Fruit fly (Drosophila melanogaster) whole organism, adult: ENCODE results near the gene CG12605.

ENCODE experiments used
- CG11617 ChIP-seq: fragments of 200-800 bp; sonication (Bioruptor generic); optimal IDR thresholded peaks from 2 replicates; lab custom pipeline; 2017; ENCODE audit warnings: mild to moderate bottlenecking, missing biosample characterization, missing genetic modification reagents, missing genetic modification characterization
- CG12768 ChIP-seq: fragments of 200-800 bp; sonication (Bioruptor generic); optimal IDR thresholded peaks from 2 replicates; lab custom pipeline; 2017; ENCODE audit warnings: missing biosample characterization, missing genetic modification characterization, mild to moderate bottlenecking, moderate library complexity, missing genetic modification reagents
- CG14711 ChIP-seq: fragments of 200-800 bp; sonication (Bioruptor generic); optimal IDR thresholded peaks from 2 replicates; lab custom pipeline; 2018; ENCODE audit warnings: missing biosample characterization, mild to moderate bottlenecking, missing genetic modification characterization, moderate library complexity
- CG1620 ChIP-seq: fragments of 200-800 bp; sonication (Bioruptor generic); optimal IDR thresholded peaks from 2 replicates; lab custom pipeline; 2016; ENCODE audit warnings: missing biosample characterization, missing genetic modification characterization
- CG33017 ChIP-seq: fragments of 200-800 bp; sonication (Bioruptor generic); optimal IDR thresholded peaks from 2 replicates; lab custom pipeline; 2018; ENCODE audit warnings: missing biosample characterization, mild to moderate bottlenecking, missing genetic modification characterization, moderate library complexity
- CG5204 ChIP-seq: fragments of 200-800 bp; sonication (Bioruptor generic); optimal IDR thresholded peaks from 2 replicates; lab custom pipeline; 2016; ENCODE audit warnings: missing biosample characterization, missing genetic modification characterization
- CG7045 ChIP-seq: fragments of 200-800 bp; sonication (Bioruptor generic); optimal IDR thresholded peaks from 2 replicates; lab custom pipeline; 2017; ENCODE audit warnings: missing biosample characterization, mild to moderate bottlenecking, missing genetic modification characterization
- CG7101 ChIP-seq: fragments of 200-800 bp; sonication (Bioruptor generic); optimal IDR thresholded peaks from 2 replicates; lab custom pipeline; 2018; ENCODE audit warnings: missing biosample characterization, mild to moderate bottlenecking, missing genetic modification characterization, moderate library complexity
- Clk ChIP-seq: fragments of 200-800 bp; sonication (Bioruptor generic); optimal IDR thresholded peaks from 2 replicates; lab custom pipeline; 2017; ENCODE audit warnings: missing biosample characterization, missing genetic modification characterization
- Crg-1 ChIP-seq: fragments of 200-800 bp; sonication (Bioruptor generic); optimal IDR thresholded peaks from 2 replicates; lab custom pipeline; 2016; ENCODE audit warnings: missing biosample characterization, missing genetic modification characterization
- Hr96 ChIP-seq: fragments of 200-800 bp; sonication (Bioruptor generic); optimal IDR thresholded peaks from 2 replicates; lab custom pipeline; 2016; ENCODE audit warnings: missing biosample characterization, missing genetic modification characterization
- Mnt ChIP-seq: fragments of 200-800 bp; sonication (Bioruptor generic); optimal IDR thresholded peaks from 2 replicates; lab custom pipeline; 2016; ENCODE audit warnings: missing biosample characterization, mild to moderate bottlenecking, missing genetic modification characterization
- bab1 ChIP-seq: fragments of 200-800 bp; sonication (Bioruptor generic); optimal IDR thresholded peaks from 3 replicates; lab custom pipeline; 2019; ENCODE audit warnings: missing biosample characterization, mild to moderate bottlenecking, missing genetic modification characterization, moderate library complexity
- cic ChIP-seq: fragments of 200-800 bp; sonication (Bioruptor generic); optimal IDR thresholded peaks from 2 replicates; lab custom pipeline; 2017; ENCODE audit warnings: missing biosample characterization, mild to moderate bottlenecking, missing genetic modification characterization, moderate library complexity
- cnc ChIP-seq, 2 experiments: fragments of >200 bp; optimal IDR thresholded peaks; 2 replicates each; lab custom pipeline; 2017
- kay ChIP-seq: fragments of 200-800 bp; sonication (Bioruptor generic); peaks from one replicate; lab custom pipeline; 2016; ENCODE audit warnings: missing biosample characterization, missing genetic modification characterization, borderline replicate concordance
- ovo ChIP-seq: fragments of 200-800 bp; sonication (Bioruptor generic); optimal IDR thresholded peaks from 2 replicates; lab custom pipeline; 2016; ENCODE audit warnings: missing biosample characterization, missing genetic modification characterization
- pad ChIP-seq: fragments of 200-800 bp; sonication (Bioruptor generic); optimal IDR thresholded peaks from 3 replicates; lab custom pipeline; 2017; ENCODE audit warnings: missing biosample characterization, missing genetic modification characterization, mild to moderate bottlenecking, moderate library complexity, missing genetic modification reagents
- tj ChIP-seq: fragments of 200-800 bp; sonication (Bioruptor generic); optimal IDR thresholded peaks from 3 replicates; lab custom pipeline; 2017; ENCODE audit warnings: missing biosample characterization, mild to moderate bottlenecking, missing genetic modification characterization, moderate library complexity
- toe ChIP-seq: fragments of 200-800 bp; sonication (Bioruptor generic); optimal IDR thresholded peaks from 2 replicates; lab custom pipeline; 2016; ENCODE audit warnings: missing biosample characterization, missing genetic modification characterization

The CG12605 gene

dm6 chr3L:3949205-3949604, 15.4 kb downstream of the CG12605 start, which contains the start of gene CG14983:
TSS of gene CG14983 (minus strand) at chr3L:3949305.
- no peak for TF ChIP-seq cnc (optimal IDR thresholded peaks at IDR 0.05; lab: Kevin White, UChicago)
- TF ChIP-seq CG1620 (GFP tag; lab: Kevin White, UChicago), result no peak
- TF ChIP-seq bab1 (GFP tag; lab: Kevin White, UChicago), result no peak
- no peak for TF ChIP-seq ovo
- TF ChIP-seq CG14711 (tag; lab: Kevin White, UChicago), result no peak
- no peak for TF ChIP-seq CG33017 (tag; lab: Kevin White, UChicago)
- TF ChIP-seq cic (GFP tag; lab: Kevin White, UChicago), result no peak
- no peak for TF ChIP-seq toe (GFP tag; lab: Kevin White, UChicago)

dm6 chr3L:3947301-3947941, 17.1 kb downstream of the CG12605 start, which contains the start of gene CG10853:
TSS of gene CG10853 (plus strand) at chr3L:3947891.
- TF ChIP-seq CG12768 (GFP tag; lab: Kevin White, UChicago), result no peak
- TF ChIP-seq CG1620 (GFP tag; lab: Kevin White, UChicago), result no peak
- no peak for TF ChIP-seq CG7101
- no peak for TF ChIP-seq Mnt (GFP tag; lab: Kevin White, UChicago)
- TF ChIP-seq Crg-1 (GFP tag; lab: Kevin White, UChicago), result no peak
- TF ChIP-seq tj (GFP tag; lab: Kevin White, UChicago), result no peak
- no peak for TF ChIP-seq cic (GFP tag; lab: Kevin White, UChicago)
- no peak for TF ChIP-seq cnc (optimal IDR thresholded peaks at IDR 0.05; lab: Kevin White, UChicago)
- TF ChIP-seq pad (GFP tag; lab: Kevin White, UChicago), result no peak
- TF ChIP-seq CG14711 (tag; lab: Kevin White, UChicago), result no peak
- no peak for TF ChIP-seq CG11617 (GFP tag; lab: Kevin White, UChicago)
- no peak for TF ChIP-seq CG7045 (GFP tag; lab: Kevin White, UChicago)
- TF ChIP-seq toe (GFP tag; lab: Kevin White, UChicago), result no peak
- no peak for TF ChIP-seq Clk (GFP tag; lab: Kevin White, UChicago)

dm6 chr3L:3942241-3943028, 22.1 kb downstream of the CG12605 start, which contains the start of the genes CG10863 and CG14982:
TSS of gene CG10863 (minus strand) at chr3L:3942465.
TSS of gene CG14982 (plus strand) at chr3L:3942710.
- TF ChIP-seq toe (GFP tag; lab: Kevin White, UChicago) (no peak), Hr96 (GFP tag; lab: Kevin White, UChicago) (peak; percentile 49), Mnt (GFP tag; lab: Kevin White, UChicago) (peak; percentile 87), CG1620 (GFP tag; lab: Kevin White, UChicago) (peak; percentile 25), CG14711 (tag; lab: Kevin White, UChicago) (peak; percentile 34), CG33017 (tag; lab: Kevin White, UChicago) (peak; percentile 55), CG11617 (GFP tag; lab: Kevin White, UChicago) (peak; percentile 15), CG7045 (GFP tag; lab: Kevin White, UChicago) (no peak), kay (no peak), cnc (optimal IDR thresholded peaks at IDR 0.05; lab: Kevin White, UChicago) (no peak), bab1 (GFP tag; lab: Kevin White, UChicago) (peak; percentile 28), CG5204 (GFP tag; lab: Kevin White, UChicago) (no peak), Clk (GFP tag; lab: Kevin White, UChicago) (no peak), pad (GFP tag; lab: Kevin White, UChicago) (peak; percentile 10), tj (GFP tag; lab: Kevin White, UChicago) (no peak), CG12768 (GFP tag; lab: Kevin White, UChicago) (peak; percentile 54), CG7101 (peak; percentile 50), Crg-1 (GFP tag; lab: Kevin White, UChicago) (peak; percentile 7), cic (GFP tag; lab: Kevin White, UChicago) (peak; percentile 87), ovo (no peak)

DNA sequence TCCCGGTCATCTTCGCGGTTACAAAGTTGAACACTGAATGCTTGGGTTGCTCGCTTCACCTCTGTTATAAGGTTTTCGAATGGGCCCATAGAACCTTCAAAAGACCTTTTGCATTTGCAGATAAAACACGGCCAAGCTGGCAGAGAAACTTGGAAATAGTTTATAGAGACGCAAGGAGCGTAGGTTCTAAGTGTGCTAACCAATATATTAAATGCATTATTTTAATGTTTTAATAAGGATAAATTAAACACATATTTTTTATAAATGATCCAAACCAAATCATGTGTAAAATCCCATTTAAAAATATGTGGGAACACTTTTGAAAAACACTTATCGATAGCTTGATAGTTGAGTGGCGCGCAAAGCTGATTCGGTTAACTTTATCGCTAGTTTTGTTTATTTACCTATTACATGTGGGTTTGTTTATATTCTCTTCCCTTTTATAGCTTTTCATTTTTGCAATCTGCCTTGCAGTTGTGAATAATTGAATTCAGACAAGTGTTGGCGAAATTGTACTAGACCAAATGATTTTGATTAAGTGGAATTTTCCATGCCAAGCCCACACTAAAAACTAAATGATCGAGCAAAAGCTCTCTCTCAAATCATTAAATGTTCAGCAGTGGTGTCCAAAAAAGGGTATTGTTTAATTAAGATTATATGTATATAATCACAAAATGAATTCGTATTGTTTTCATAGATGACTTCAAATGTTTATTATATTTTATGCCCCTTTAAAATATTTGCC, 24.3 kb downstream of the CG12605 start, which contains the start of gene CG12766:
Gene CG12766, minus strand, starts transcription at position 51 of the 745 bp plus-strand sequence.
- TF ChIP-seq Crg-1 (GFP tag; lab: Kevin White, UChicago) (no peak), CG14711 (tag; lab: Kevin White, UChicago) (peak; percentile 77), CG7045 (GFP tag; lab: Kevin White, UChicago) (peak; percentile 53), Mnt (GFP tag; lab: Kevin White, UChicago) (peak; percentile 56), CG11617 (GFP tag; lab: Kevin White, UChicago) (peak; percentile 70), ovo (no peak), kay (peak; percentile 97), Hr96 (GFP tag; lab: Kevin White, UChicago) (no peak), CG5204 (GFP tag; lab: Kevin White, UChicago) (no peak), Clk (GFP tag; lab: Kevin White, UChicago) (no peak), bab1 (GFP tag; lab: Kevin White, UChicago) (peak; percentile 24), CG1620 (GFP tag; lab: Kevin White, UChicago) (no peak), pad (GFP tag; lab: Kevin White, UChicago) (peak; percentile 10), CG7101 (peak; percentile 86), CG33017 (tag; lab: Kevin White, UChicago) (peak; percentile 78), tj (GFP tag; lab: Kevin White, UChicago) (peak; percentile 7), cnc (optimal IDR thresholded peaks at IDR 0.05; lab: Kevin White, UChicago) (no peak), cic (GFP tag; lab: Kevin White, UChicago) (peak; percentile 86), CG12768 (GFP tag; lab: Kevin White, UChicago) (peak; percentile 67), toe (GFP tag; lab: Kevin White, UChicago) (no peak)
